Fruit fly (Drosophila melanogaster): Measurements from ENCODE around the gene Hsp27.

The Hsp27 gene

dm6 chr3L:9432810-9433587, 49.1 kb downstream of the Hsp27 start:
- TF ChIP-seq fd96Ca (GFP tag; IDR thresholded peaks at IDR 0.05) = no peak
- TF ChIP-seq Ets98B (GFP tag; IDR thresholded peaks at IDR 0.05) = no peak
- TF ChIP-seq Pif1B (GFP tag; optimal IDR thresholded peaks at IDR 0.05) = no peak
- TF ChIP-seq CG34367 (tag; optimal IDR thresholded peaks at IDR 0.05) = no peak
- TF ChIP-seq CG32121 (GFP tag; IDR thresholded peaks at IDR 0.05) = 0 out of 2 replicates have a peak, but pooled peaks have one; percentile 37
- TF ChIP-seq EcR (GFP tag; optimal IDR thresholded peaks at IDR 0.05) = no peak
- TF ChIP-seq CG13204 (GFP tag; optimal IDR thresholded peaks at IDR 0.05) = peak; percentile 11

Measured in whole organism, pupa.